Worm (Caenorhabditis elegans) whole organism, L4 larva: ENCODE results near the gene C34D4.2.

ENCODE experiments used
- dve-1 ChIP-seq: sonication (generic microtip); optimal IDR thresholded peaks from 2 replicates; lab custom pipeline; 2017; ENCODE audit warnings: antibody characterized with exemption, mild to moderate bottlenecking, missing genetic modification characterization, missing compliant biosample characterization; ENCODE audit not compliant: insufficient read depth
- lin-39 ChIP-seq: fragments of 150-350 bp; optimal IDR thresholded peaks from 2 replicates; lab custom pipeline; 2014; ENCODE audit warnings: missing biosample characterization, missing genetic modification reagents, missing genetic modification characterization
- zag-1 ChIP-seq: fragments of 150-350 bp; optimal IDR thresholded peaks from 2 replicates; lab custom pipeline; 2014; ENCODE audit warnings: missing biosample characterization, missing genetic modification characterization

- TF ChIP-seq dve-1 (tag; lab: Kevin White, UChicago) (peak; percentile 98), zag-1 (no peak), lin-39 (tag; lab: Kevin White, UChicago) (no peak)
Measured at ce11 chrIV:7188528-7189422, 34.3 kb downstream of the C34D4.2 start, which contains the start of gene srlf-7.
